Worm (Caenorhabditis elegans): ENCODE measurements around the gene pus-1.

pus-1 gene

ce11 chrV:16800484-16800883 lies 5.7 kb upstream of the pus-1 start:
- peak; percentile 30 for TF ChIP-seq unc-55 (GFP tag; optimal IDR thresholded peaks at IDR 0.05)
- no peak for TF ChIP-seq sem-4 (tag; optimal IDR thresholded peaks at IDR 0.05)

- no peak for TF ChIP-seq unc-62 (GFP tag; optimal IDR thresholded peaks at IDR 0.05)
- TF ChIP-seq crh-2 (tag; optimal IDR thresholded peaks at IDR 0.05), result no peak
- no peak for TF ChIP-seq alr-1 (tag; optimal IDR thresholded peaks at IDR 0.05)
- no peak for TF ChIP-seq mab-5 (tag; optimal IDR thresholded peaks at IDR 0.05)
- TF ChIP-seq ceh-82 (tag; optimal IDR thresholded peaks at IDR 0.05), result no peak
- no peak for TF ChIP-seq unc-39 (tag; optimal IDR thresholded peaks at IDR 0.05)
- no peak for TF ChIP-seq nhr-12 (tag; optimal IDR thresholded peaks at IDR 0.05)
- no peak for TF ChIP-seq C34F6.9 (tag; optimal IDR thresholded peaks at IDR 0.05)
- TF ChIP-seq ztf-4 (tag; optimal IDR thresholded peaks at IDR 0.05), result no peak
- no peak for TF ChIP-seq blmp-1 (tag; optimal IDR thresholded peaks at IDR 0.05; ENCODE audit: insufficient read depth)
- TF ChIP-seq snpc-4 (tag; optimal IDR thresholded peaks at IDR 0.05), result no peak
- no peak for TF ChIP-seq nhr-25 (tag; optimal IDR thresholded peaks at IDR 0.05)
- no peak for TF ChIP-seq elt-3 (tag; optimal IDR thresholded peaks at IDR 0.05)
- TF ChIP-seq zag-1 (tag; optimal IDR thresholded peaks at IDR 0.05), result no peak
- TF ChIP-seq unc-55 (GFP tag; optimal IDR thresholded peaks at IDR 0.05), result no peak
- TF ChIP-seq ztf-1 (GFP tag; conservative IDR thresholded peaks at IDR 0.05), result no peak
- TF ChIP-seq R02D3.7 (tag; optimal IDR thresholded peaks at IDR 0.05), result no peak
- TF ChIP-seq skn-1 (tag; optimal IDR thresholded peaks at IDR 0.05), result no peak
- TF ChIP-seq ceh-16 (tag; optimal IDR thresholded peaks at IDR 0.05), result no peak
- no peak for TF ChIP-seq aly-2 (tag; optimal IDR thresholded peaks at IDR 0.05)
Observed at ce11 chrV:16794079-16794478, 673 bp downstream of the pus-1 start.

- TF ChIP-seq nhr-129 (tag; optimal IDR thresholded peaks at IDR 0.05), result no peak
Observed at ce11 chrV:16793312-16793711, 1.4 kb downstream of the pus-1 start.

ce11 chrV:16792717-16793116 lies 2.0 kb downstream of the pus-1 start:
- TF ChIP-seq mab-5 (tag; optimal IDR thresholded peaks at IDR 0.05) (no peak), lin-11 (tag; optimal IDR thresholded peaks at IDR 0.05) (no peak), nhr-25 (tag; optimal IDR thresholded peaks at IDR 0.05) (no peak), ztf-11 (tag; optimal IDR thresholded peaks at IDR 0.05) (no peak), lsy-2 (tag; optimal IDR thresholded peaks at IDR 0.05) (no peak), mbf-1 (tag; optimal IDR thresholded peaks at IDR 0.05) (no peak), sma-3 (GFP tag; optimal IDR thresholded peaks at IDR 0.05) (no peak), alr-1 (tag; optimal IDR thresholded peaks at IDR 0.05) (no peak), zag-1 (tag; optimal IDR thresholded peaks at IDR 0.05) (no peak), ZK546.5 (tag; optimal IDR thresholded peaks at IDR 0.05) (no peak), egl-27 (tag; optimal IDR thresholded peaks at IDR 0.05) (no peak), nhr-129 (tag; optimal IDR thresholded peaks at IDR 0.05) (no peak), sem-4 (tag; optimal IDR thresholded peaks at IDR 0.05) (no peak), lin-13 (GFP tag; optimal IDR thresholded peaks at IDR 0.05) (no peak), aly-2 (tag; optimal IDR thresholded peaks at IDR 0.05) (no peak), ztf-4 (tag; optimal IDR thresholded peaks at IDR 0.05) (no peak), nhr-77 (tag; optimal IDR thresholded peaks at IDR 0.05) (no peak), lin-39 (tag; optimal IDR thresholded peaks at IDR 0.05) (no peak), ama-1 (optimal IDR thresholded peaks at IDR 0.05) (no peak)

DNA sequence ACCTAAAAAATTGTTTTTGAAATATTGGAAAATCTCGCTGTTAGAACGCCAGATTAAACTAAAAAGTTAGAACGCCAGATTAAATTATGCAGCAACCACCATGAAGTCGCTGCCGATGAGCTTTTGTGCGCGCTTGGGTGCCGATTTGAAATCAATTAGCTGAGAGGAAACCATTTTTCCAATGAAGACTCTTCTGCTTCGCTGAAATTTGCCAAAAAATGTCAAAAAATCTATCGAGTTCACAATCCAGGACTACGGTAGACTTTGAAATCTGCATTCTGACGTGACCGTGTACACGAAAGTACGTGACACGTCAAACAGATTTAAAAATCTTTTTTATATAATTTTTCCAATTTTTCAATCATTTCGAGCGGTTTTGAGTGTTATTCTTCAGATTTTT lies 5.8 kb downstream of the pus-1 start, which contains the start of gene immt-2:
Gene immt-2 (plus strand): TSS at position 301 of the 400 bp plus-strand sequence.
- TF ChIP-seq elt-1 (tag; optimal IDR thresholded peaks at IDR 0.05), result no peak
- TF ChIP-seq nhr-129 (tag; optimal IDR thresholded peaks at IDR 0.05), result no peak
- TF ChIP-seq nhr-25 (tag; optimal IDR thresholded peaks at IDR 0.05), result no peak
- no peak for TF ChIP-seq alr-1 (tag; optimal IDR thresholded peaks at IDR 0.05)
- TF ChIP-seq snpc-4 (tag; optimal IDR thresholded peaks at IDR 0.05), result no peak
- no peak for TF ChIP-seq R02D3.7 (tag; optimal IDR thresholded peaks at IDR 0.05)
- TF ChIP-seq unc-55 (GFP tag; optimal IDR thresholded peaks at IDR 0.05), result no peak
- no peak for TF ChIP-seq unc-39 (tag; optimal IDR thresholded peaks at IDR 0.05)
- no peak for TF ChIP-seq nhr-12 (tag; optimal IDR thresholded peaks at IDR 0.05)
- TF ChIP-seq lin-13 (GFP tag; optimal IDR thresholded peaks at IDR 0.05), result no peak
- TF ChIP-seq ztf-11 (tag; optimal IDR thresholded peaks at IDR 0.05), result no peak

DNA sequence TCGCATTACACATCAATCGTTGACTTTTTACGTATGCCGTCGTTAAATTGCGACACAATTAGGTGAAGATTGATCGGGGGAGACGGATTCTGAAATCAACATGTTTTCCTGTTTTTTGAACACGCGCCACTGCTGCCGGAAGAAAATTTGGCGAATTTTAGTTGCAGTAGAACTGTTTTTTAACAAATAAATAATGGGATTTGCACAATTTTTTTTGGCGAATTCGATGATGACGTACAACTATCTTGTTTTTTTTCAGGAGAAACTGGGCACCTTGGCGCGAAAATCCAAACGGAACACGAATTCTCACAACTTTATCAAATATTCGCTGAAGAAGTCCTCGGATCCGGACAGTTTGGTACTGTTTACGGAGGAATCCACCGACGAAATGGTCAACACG lies 8.7 kb downstream of the pus-1 start:
- no peak for TF ChIP-seq elt-1 (tag; optimal IDR thresholded peaks at IDR 0.05)
- no peak for TF ChIP-seq nhr-21 (tag; optimal IDR thresholded peaks at IDR 0.05)
- no peak for TF ChIP-seq nhr-23 (tag; optimal IDR thresholded peaks at IDR 0.05)
- TF ChIP-seq ztf-11 (tag; optimal IDR thresholded peaks at IDR 0.05), result no peak
- no peak for TF ChIP-seq dmd-4 (tag; optimal IDR thresholded peaks at IDR 0.05)
- no peak for TF ChIP-seq sma-3 (GFP tag; optimal IDR thresholded peaks at IDR 0.05)
- TF ChIP-seq nhr-12 (tag; optimal IDR thresholded peaks at IDR 0.05), result no peak
- no peak for TF ChIP-seq snpc-4 (tag; optimal IDR thresholded peaks at IDR 0.05)
- TF ChIP-seq alr-1 (tag; optimal IDR thresholded peaks at IDR 0.05), result no peak

Data from whole organism, L2 larva.